Fruit fly (Drosophila melanogaster): ENCODE data around the gene apolpp.

- no peak for TF ChIP-seq CG11617 (GFP tag; optimal IDR thresholded peaks at IDR 0.05)
- TF ChIP-seq tj (GFP tag; optimal IDR thresholded peaks at IDR 0.05) = no peak
- no peak for TF ChIP-seq CG5204 (GFP tag; optimal IDR thresholded peaks at IDR 0.05)
- TF ChIP-seq bab1 (GFP tag; optimal IDR thresholded peaks at IDR 0.05) = no peak
- TF ChIP-seq CG12768 (GFP tag; optimal IDR thresholded peaks at IDR 0.05) = no peak
- no peak for TF ChIP-seq Hr96 (GFP tag; optimal IDR thresholded peaks at IDR 0.05)
- no peak for TF ChIP-seq toe (GFP tag; optimal IDR thresholded peaks at IDR 0.05)
Measured at dm6 chr4:1031137-1031536, 29.6 kb upstream of the apolpp start, which contains the start of gene ATPsynbeta.
